Worm (Caenorhabditis elegans): Measurements from ENCODE around the gene srd-51.

The srd-51 gene

ce11 chrX:13527347-13528092 lies 42.8 kb upstream of the srd-51 start, which contains the start of gene pab-2 (continued):
- no peak for TF ChIP-seq ama-1 (optimal IDR thresholded peaks at IDR 0.05)
- TF ChIP-seq nhr-41 (GFP tag; IDR thresholded peaks at IDR 0.05): peak; percentile 77; the same call in 1 of the 2 replicates
- TF ChIP-seq dmd-9 (GFP tag; IDR thresholded peaks at IDR 0.05): no peak
- TF ChIP-seq ztf-7 (tag; optimal IDR thresholded peaks at IDR 0.05): peak; percentile 28
- no peak for TF ChIP-seq Y48G9A.11 (GFP tag; IDR thresholded peaks at IDR 0.05)
- TF ChIP-seq ceh-44 (GFP tag; IDR thresholded peaks at IDR 0.05): no peak
- TF ChIP-seq zfp-2 (tag; optimal IDR thresholded peaks at IDR 0.05): no peak
- peak; percentile 92 for TF ChIP-seq nhr-48 (tag; optimal IDR thresholded peaks at IDR 0.05)
- no peak for TF ChIP-seq madf-5 (GFP tag; IDR thresholded peaks at IDR 0.05)
- no peak for TF ChIP-seq zip-11 (GFP tag; IDR thresholded peaks at IDR 0.05)
- TF ChIP-seq skn-1 (tag; optimal IDR thresholded peaks at IDR 0.05): no peak
- no peak for TF ChIP-seq jun-1 (tag; optimal IDR thresholded peaks at IDR 0.05)
- no peak for TF ChIP-seq ztf-11 (tag; optimal IDR thresholded peaks at IDR 0.05)
- TF ChIP-seq fkh-10 (GFP tag; optimal IDR thresholded peaks at IDR 0.05): peak; percentile 27
- 0 out of 2 replicates have a peak, but pooled peaks have one; percentile 54 for TF ChIP-seq dmd-8 (GFP tag; IDR thresholded peaks at IDR 0.05)
- peak; percentile 41 for TF ChIP-seq lin-13 (GFP tag; optimal IDR thresholded peaks at IDR 0.05)
- TF ChIP-seq F37D6.2 (tag; optimal IDR thresholded peaks at IDR 0.05): peak; percentile 47
- TF ChIP-seq lir-3 (tag; optimal IDR thresholded peaks at IDR 0.05): no peak
- no peak for TF ChIP-seq tag-97 (GFP tag; IDR thresholded peaks at IDR 0.05)
- no peak for TF ChIP-seq unc-130 (GFP tag; optimal IDR thresholded peaks at IDR 0.05)
- no peak for TF ChIP-seq F49E8.2 (tag; optimal IDR thresholded peaks at IDR 0.05; ENCODE audit: borderline replicate concordance)
- 0 out of 2 replicates have a peak, but pooled peaks have one; percentile 61 for TF ChIP-seq mxl-2 (GFP tag; conservative IDR thresholded peaks at IDR 0.05)
- peak; percentile 59 for TF ChIP-seq mes-2 (tag; optimal IDR thresholded peaks at IDR 0.05; ENCODE audit: poor library complexity, severe bottlenecking)
- peak; percentile 51 for TF ChIP-seq nhr-25 (tag; optimal IDR thresholded peaks at IDR 0.05; ENCODE audit: borderline replicate concordance, insufficient read depth)
- peak; percentile 58 for TF ChIP-seq lin-38 (GFP tag; IDR thresholded peaks at IDR 0.05)
- TF ChIP-seq daf-16 (GFP tag; optimal IDR thresholded peaks at IDR 0.05): peak in 1 of 2 experiments; percentile 39
- peak; percentile 83 for TF ChIP-seq daf-16 (tag; optimal IDR thresholded peaks at IDR 0.05)
- 0 out of 2 replicates have a peak, but pooled peaks have one; percentile 53 for TF ChIP-seq lim-7 (GFP tag; IDR thresholded peaks at IDR 0.05)
- TF ChIP-seq zag-1 (tag; optimal IDR thresholded peaks at IDR 0.05): peak; percentile 54

ce11 chrX:13526219-13527218 lies 41.8 kb upstream of the srd-51 start:
- TF ChIP-seq tra-1 (GFP tag; IDR thresholded peaks at IDR 0.05) (0 out of 2 replicates have a peak, but pooled peaks have one; percentile 6), ceh-20 (GFP tag; IDR thresholded peaks at IDR 0.05) (no peak), dve-1 (tag; optimal IDR thresholded peaks at IDR 0.05; ENCODE audit: insufficient read depth) (peak; percentile 44), zfp-3 (GFP tag; conservative IDR thresholded peaks at IDR 0.05) (no peak), nhr-77 (tag; optimal IDR thresholded peaks at IDR 0.05) (peak; percentile 6), ceh-62 (tag; optimal IDR thresholded peaks at IDR 0.05) (no peak), R02D3.7 (tag; optimal IDR thresholded peaks at IDR 0.05) (no peak), hlh-11 (tag; optimal IDR thresholded peaks at IDR 0.05) (peak; percentile 49), pqm-1 (tag; optimal IDR thresholded peaks at IDR 0.05) (peak; percentile 15), dmd-6 (GFP tag; IDR thresholded peaks at IDR 0.05) (peak; percentile 40), unc-62 (GFP tag; optimal IDR thresholded peaks at IDR 0.05 in 1 of 2) (peak in 1 of 2 experiments; percentile 68), unc-62 (tag; optimal IDR thresholded peaks at IDR 0.05) (no peak), aha-1 (tag) (peak; percentile 56), nhr-237 (tag; optimal IDR thresholded peaks at IDR 0.05) (no peak), F49E8.2 (tag; optimal IDR thresholded peaks at IDR 0.05; ENCODE audit: borderline replicate concordance) (no peak), mxl-3 (GFP tag; optimal IDR thresholded peaks at IDR 0.05) (peak; percentile 10), daf-16 (GFP tag; optimal IDR thresholded peaks at IDR 0.05) (no peak), daf-16 (tag; optimal IDR thresholded peaks at IDR 0.05) (peak; percentile 18), hlh-30 (tag; optimal IDR thresholded peaks at IDR 0.05; ENCODE audit: insufficient read depth) (peak; percentile 58), mdl-1 (tag; optimal IDR thresholded peaks at IDR 0.05) (peak in 1 of 2 experiments; percentile 16), F44E2.7 (GFP tag; IDR thresholded peaks at IDR 0.05) (no peak), lin-29 (GFP tag; IDR thresholded peaks at IDR 0.05) (no peak)

Measured in whole organism, L4 larva.